Worm (Caenorhabditis elegans) whole organism, L3 larva: ENCODE measurements around the gene bath-39.

Experiments used
- egl-27 ChIP-seq: sonication (generic microtip); optimal IDR thresholded peaks from 4 replicates; lab custom pipeline; 2017; ENCODE audit warnings: missing biosample characterization, missing genetic modification reagents, missing genetic modification characterization
- lin-15B ChIP-seq: fragments of 150-350 bp; optimal IDR thresholded peaks from 2 replicates; lab custom pipeline; 2014; ENCODE audit warnings: missing biosample characterization, missing genetic modification characterization
- snpc-4 ChIP-seq: fragments of 150-350 bp; optimal IDR thresholded peaks from 2 replicates; lab custom pipeline; 2014; ENCODE audit warnings: missing biosample characterization, missing genetic modification characterization

DNA sequence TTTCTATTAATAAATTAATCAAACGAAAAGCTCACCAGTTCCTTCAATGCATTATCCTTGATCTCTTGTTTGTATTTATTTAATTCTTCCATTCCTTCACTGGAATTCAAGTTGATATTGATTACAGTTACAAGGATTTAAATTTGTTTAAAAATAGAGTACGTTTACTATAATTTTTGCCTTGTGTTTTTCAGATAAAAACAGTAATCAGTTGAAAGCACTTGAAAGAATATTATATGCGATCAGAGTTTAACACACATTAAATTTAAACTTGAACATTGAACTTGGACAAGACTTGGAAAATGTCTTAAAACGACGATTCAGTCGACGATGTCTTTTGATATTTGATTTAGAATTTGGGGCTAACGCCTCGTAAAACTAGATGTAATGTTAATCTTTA lies 41.7 kb upstream of the bath-39 start, which contains the start of gene F53F1.6:
- TF ChIP-seq snpc-4 (tag; lab: Kevin White, UChicago) (no peak), egl-27 (tag; lab: Kevin White, UChicago) (no peak), lin-15B (no peak)
